Worm (Caenorhabditis elegans) whole organism, early embryonic: ENCODE data around the gene his-39.
"Not testable (repeated sequence)": the region's sequence is repeated elsewhere in the genome, so short reads cannot be mapped to it uniquely, and the experiment has no call there.

ENCODE experiments used
- B0310.2 ChIP-seq: sonication (generic microtip); optimal IDR thresholded peaks from 2 replicates; lab custom pipeline; 2016; ENCODE audit warnings: mild to moderate bottlenecking, missing genetic modification characterization, missing compliant biosample characterization
- F13C5.2 ChIP-seq: sonication (generic microtip); optimal IDR thresholded peaks from 2 replicates; lab custom pipeline; 2017; ENCODE audit warnings: mild to moderate bottlenecking, missing genetic modification characterization, inconsistent platforms, missing compliant biosample characterization
- aly-1 ChIP-seq: sonication (generic microtip); optimal IDR thresholded peaks from 2 replicates; lab custom pipeline; 2016; ENCODE audit warnings: missing genetic modification characterization, missing compliant biosample characterization
- ama-1 ChIP-seq: fragments of 150-350 bp; optimal IDR thresholded peaks from 2 replicates; lab custom pipeline; 2014
- ceh-13 ChIP-seq: fragments of 200-800 bp; sonication (Bioruptor generic); optimal IDR thresholded peaks from 2 replicates; lab custom pipeline; 2018; ENCODE audit warnings: mild to moderate bottlenecking, missing genetic modification characterization, missing compliant biosample characterization
- ceh-36 ChIP-seq: sonication (generic microtip); optimal IDR thresholded peaks from 2 replicates; lab custom pipeline; 2016; ENCODE audit warnings: missing genetic modification characterization, inconsistent platforms, missing compliant biosample characterization
- ets-7 ChIP-seq: sonication (generic microtip); optimal IDR thresholded peaks from 2 replicates; lab custom pipeline; 2016; ENCODE audit warnings: missing genotype, missing genetic modification characterization, missing compliant biosample characterization
- flt-1 ChIP-seq: fragments of 200-800 bp; sonication (Bioruptor generic); IDR thresholded peaks from 2 replicates; pipeline ENCODE4 v1.3.6; 2022; ENCODE audit warnings: missing genetic modification characterization, missing compliant biosample characterization
- hmbx-1 ChIP-seq: sonication (generic microtip); optimal IDR thresholded peaks from 2 replicates; lab custom pipeline; 2016; ENCODE audit warnings: mild to moderate bottlenecking, missing genetic modification characterization, missing compliant biosample characterization
- hmg-4 ChIP-seq: fragments of 200-800 bp; sonication (Bioruptor generic); optimal IDR thresholded peaks from 2 replicates; lab custom pipeline; 2018; ENCODE audit warnings: mild to moderate bottlenecking, missing genetic modification characterization, missing compliant biosample characterization
- hnd-1 ChIP-seq: sonication (generic microtip); optimal IDR thresholded peaks from 2 replicates; lab custom pipeline; 2016; ENCODE audit warnings: missing genetic modification characterization, missing compliant biosample characterization
- pes-1 ChIP-seq: fragments of 200-800 bp; sonication (Bioruptor generic); IDR thresholded peaks from 2 replicates; pipeline ENCODE4 v1.3.6; 2022; ENCODE audit warnings: missing genetic modification reagents, missing genetic modification characterization, missing compliant biosample characterization
- scrt-1 ChIP-seq: fragments of 200-800 bp; sonication (Bioruptor generic); IDR thresholded peaks from 2 replicates; pipeline ENCODE4 v1.3.6; 2022; ENCODE audit warnings: missing genetic modification characterization, missing compliant biosample characterization
- sea-1 ChIP-seq: fragments of 200-800 bp; sonication (Bioruptor generic); conservative IDR thresholded peaks from 2 replicates; pipeline ENCODE4 v1.3.6; 2022; ENCODE audit warnings: missing genetic modification characterization, missing compliant biosample characterization
- tbx-11 ChIP-seq: fragments of 200-800 bp; sonication (Bioruptor generic); IDR thresholded peaks from 2 replicates; pipeline ENCODE4 v1.3.6; 2022; ENCODE audit warnings: missing genetic modification characterization, missing compliant biosample characterization
- tbx-37 ChIP-seq: fragments of 200-800 bp; sonication (Bioruptor generic); conservative IDR thresholded peaks from 2 replicates; pipeline ENCODE4 v1.3.6; 2022; ENCODE audit warnings: missing genetic modification reagents, missing genetic modification characterization, missing compliant biosample characterization
- tra-4 ChIP-seq: sonication (generic microtip); optimal IDR thresholded peaks from 2 replicates; lab custom pipeline; 2017; ENCODE audit warnings: missing genetic modification characterization, missing compliant biosample characterization

Gene his-39

DNA sequence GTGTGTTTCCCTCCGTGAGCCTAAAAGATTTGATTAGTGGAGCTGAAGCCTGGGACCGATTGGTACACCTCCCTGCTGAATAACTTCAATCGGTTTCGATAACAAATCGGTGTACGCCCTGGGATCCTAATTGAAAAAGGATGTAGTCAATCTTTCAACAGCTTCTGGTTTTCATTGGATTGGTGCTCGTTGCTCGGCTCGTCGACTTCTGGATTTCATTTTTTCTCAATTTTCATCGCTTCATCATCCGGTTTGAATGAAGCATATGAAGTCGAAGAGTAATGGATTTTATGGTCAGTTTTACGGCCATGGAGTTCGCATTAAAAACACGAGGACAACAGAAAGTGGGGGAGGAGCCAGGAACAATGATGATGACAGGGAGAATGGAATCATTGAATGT, 19.6 kb downstream of the his-39 start:
- no peak for TF ChIP-seq tra-4 (tag; lab: Kevin White, UChicago)

ce11 chrV:8560916-8561315, 24.6 kb downstream of the his-39 start, which contains the start of gene acr-16:
TSS of gene acr-16 (plus strand) at chrV:8561216.
- TF ChIP-seq ceh-36 (tag; lab: Kevin White, UChicago) (no peak), sea-1 (GFP tag; lab: Robert Waterston, UW) (no peak), tbx-37 (no peak), tbx-11 (GFP tag; lab: Robert Waterston, UW) (no peak), ceh-13 (GFP tag; lab: Kevin White, UChicago) (no peak), aly-1 (no peak), scrt-1 (GFP tag; lab: Robert Waterston, UW) (no peak), ama-1 (lab: Kevin White, UChicago) (no peak), ets-7 (tag; lab: Kevin White, UChicago) (no peak)

DNA sequence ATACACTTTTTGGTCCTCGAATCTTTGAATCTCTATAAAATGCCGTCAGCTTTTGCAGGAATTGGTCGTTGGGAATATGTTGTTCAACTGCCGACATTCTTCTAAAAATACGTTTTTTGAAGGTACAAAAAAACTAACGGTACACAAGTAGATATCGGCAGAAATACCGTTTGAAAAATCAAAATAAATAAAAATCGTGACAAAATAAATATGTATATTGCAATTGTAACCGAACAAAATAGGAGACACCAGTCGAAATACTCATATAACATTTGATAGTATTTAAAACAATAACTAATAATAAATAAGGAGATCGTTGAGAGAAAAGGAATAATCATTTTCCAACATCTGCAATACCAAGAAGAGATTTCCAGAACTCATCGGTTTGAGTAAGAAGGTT, 28.8 kb downstream of the his-39 start, which contains the start of gene F25G6.8:
F25G6.8 (minus strand) TSS at position 101 of the 400 bp plus-strand sequence.
- no peak for TF ChIP-seq pes-1 (GFP tag; lab: Robert Waterston, UW)
- no peak for TF ChIP-seq scrt-1 (GFP tag; lab: Robert Waterston, UW)
- no peak for TF ChIP-seq flt-1 (GFP tag; lab: Robert Waterston, UW)
- no peak for TF ChIP-seq ceh-13 (GFP tag; lab: Kevin White, UChicago)
- no peak for TF ChIP-seq tra-4 (tag; lab: Kevin White, UChicago)
- TF ChIP-seq tbx-37: no peak
- TF ChIP-seq hnd-1 (tag; lab: Kevin White, UChicago): no peak
- TF ChIP-seq ceh-36 (tag; lab: Kevin White, UChicago): no peak
- no peak for TF ChIP-seq hmg-4 (GFP tag; lab: Kevin White, UChicago)
- no peak for TF ChIP-seq tbx-11 (GFP tag; lab: Robert Waterston, UW)
- no peak for TF ChIP-seq sea-1 (GFP tag; lab: Robert Waterston, UW)
- TF ChIP-seq aly-1: no peak
- no peak for TF ChIP-seq ets-7 (tag; lab: Kevin White, UChicago)
- TF ChIP-seq ama-1 (lab: Kevin White, UChicago): no peak
- TF ChIP-seq F13C5.2 (tag; lab: Kevin White, UChicago): no peak
- TF ChIP-seq B0310.2 (tag; lab: Kevin White, UChicago): no peak
- no peak for TF ChIP-seq hmbx-1 (tag; lab: Kevin White, UChicago)

- TF ChIP-seq B0310.2 (tag; lab: Kevin White, UChicago) (no peak), pes-1 (GFP tag; lab: Robert Waterston, UW) (no peak), hnd-1 (tag; lab: Kevin White, UChicago) (no peak), hmg-4 (GFP tag; lab: Kevin White, UChicago) (no peak), scrt-1 (GFP tag; lab: Robert Waterston, UW) (no peak), hmbx-1 (tag; lab: Kevin White, UChicago) (no peak), ceh-13 (GFP tag; lab: Kevin White, UChicago) (no peak), ceh-36 (tag; lab: Kevin White, UChicago) (no peak), flt-1 (GFP tag; lab: Robert Waterston, UW) (no peak)
Observed at ce11 chrV:8569172-8569571, 32.9 kb downstream of the his-39 start.

ce11 chrV:8569841-8570361, 33.6 kb downstream of the his-39 start, which contains the start of the genes F25G6.9 and symk-1:
TSS of gene F25G6.9 (minus strand) at chrV:8570000.
TSS of gene symk-1 (plus strand) at chrV:8570311.
- TF ChIP-seq B0310.2 (tag; lab: Kevin White, UChicago) (no peak), ets-7 (tag; lab: Kevin White, UChicago) (no peak), ama-1 (lab: Kevin White, UChicago) (no peak), hnd-1 (tag; lab: Kevin White, UChicago) (no peak), tbx-11 (GFP tag; lab: Robert Waterston, UW) (no peak), flt-1 (GFP tag; lab: Robert Waterston, UW) (no peak), pes-1 (GFP tag; lab: Robert Waterston, UW) (no peak), hmg-4 (GFP tag; lab: Kevin White, UChicago) (no peak), ceh-36 (tag; lab: Kevin White, UChicago) (no peak), aly-1 (no peak), scrt-1 (GFP tag; lab: Robert Waterston, UW) (no peak)

- TF ChIP-seq ets-7 (tag; lab: Kevin White, UChicago); aly-1; pes-1 (GFP tag; lab: Robert Waterston, UW): not testable (repeated sequence)
Observed at ce11 chrV:8574762-8575161, 38.4 kb downstream of the his-39 start, which contains the start of gene F25G6.1. TSS of gene F25G6.1 (plus strand) at chrV:8575062.

DNA sequence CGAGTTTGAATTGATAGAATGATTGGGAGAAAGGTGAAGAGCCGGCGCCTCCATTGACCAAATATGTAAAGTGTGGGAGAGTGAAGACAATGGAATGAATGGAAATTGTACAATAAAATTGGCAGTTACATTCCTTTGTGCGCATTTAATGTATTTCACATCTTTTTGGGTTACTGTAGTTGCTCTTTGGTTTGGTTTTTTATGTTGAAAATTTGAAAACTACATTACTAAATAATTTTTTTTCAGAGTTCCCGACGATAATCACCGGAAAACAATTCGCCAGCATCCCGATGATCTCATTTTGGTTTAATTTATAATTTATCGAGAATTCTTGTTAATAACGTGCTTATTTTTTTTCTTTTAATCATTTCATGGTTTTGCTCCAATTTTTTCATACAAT, 44.6 kb downstream of the his-39 start, which contains the start of gene C10B5.1:
C10B5.1 (plus strand) TSS at position 301 of the 400 bp plus-strand sequence.
- TF ChIP-seq ama-1 (lab: Kevin White, UChicago): no peak
- TF ChIP-seq tbx-37: no peak
- TF ChIP-seq ceh-36 (tag; lab: Kevin White, UChicago): no peak
- no peak for TF ChIP-seq hnd-1 (tag; lab: Kevin White, UChicago)
- TF ChIP-seq scrt-1 (GFP tag; lab: Robert Waterston, UW): no peak
